Worm (Caenorhabditis elegans) whole organism, L2 larva: ENCODE results near the gene dohh-1.

Experiments used
- C34F6.9 ChIP-seq: fragments of 150-350 bp; optimal IDR thresholded peaks from 2 replicates; lab custom pipeline; 2014; ENCODE audit warnings: missing biosample characterization, missing genetic modification characterization
- F13H6.1 ChIP-seq: sonication (generic microtip); optimal IDR thresholded peaks from 2 replicates; lab custom pipeline; 2016; ENCODE audit warnings: missing genetic modification characterization, missing compliant biosample characterization
- R02D3.7 ChIP-seq: fragments of 150-350 bp; optimal IDR thresholded peaks from 2 replicates; lab custom pipeline; 2014; ENCODE audit warnings: missing biosample characterization, missing genetic modification characterization
- Y55F3AM.14 ChIP-seq: fragments of 200-800 bp; sonication (Bioruptor generic); optimal IDR thresholded peaks from 2 replicates; lab custom pipeline; 2018; ENCODE audit warnings: mild to moderate bottlenecking, missing genetic modification characterization, missing compliant biosample characterization
- ZK546.5 ChIP-seq: sonication (generic microtip); optimal IDR thresholded peaks from 2 replicates; lab custom pipeline; 2017; ENCODE audit warnings: missing biosample characterization, missing genetic modification characterization
- ama-1 ChIP-seq: fragments of 150-350 bp; optimal IDR thresholded peaks from 2 replicates; lab custom pipeline; 2018; ENCODE audit warnings: inconsistent platforms
- blmp-1 ChIP-seq: sonication (generic microtip); optimal IDR thresholded peaks from 2 replicates; lab custom pipeline; 2017; ENCODE audit warnings: missing genetic modification characterization, mild to moderate bottlenecking, missing compliant biosample characterization, antibody characterized with exemption, moderate library complexity; ENCODE audit not compliant: insufficient read depth
- ceh-16 ChIP-seq: fragments of 150-350 bp; optimal IDR thresholded peaks from 2 replicates; lab custom pipeline; 2014; ENCODE audit warnings: missing biosample characterization, missing genetic modification characterization
- crh-2 ChIP-seq: sonication (generic microtip); optimal IDR thresholded peaks from 2 replicates; lab custom pipeline; 2017; ENCODE audit warnings: missing biosample characterization, missing genetic modification characterization
- dmd-4 ChIP-seq: sonication (generic microtip); optimal IDR thresholded peaks from 2 replicates; lab custom pipeline; 2017; ENCODE audit warnings: missing biosample characterization, missing genetic modification characterization
- egl-27 ChIP-seq: sonication (generic microtip); optimal IDR thresholded peaks from 3 replicates; lab custom pipeline; 2017; ENCODE audit warnings: missing biosample characterization, missing genetic modification reagents, missing genetic modification characterization
- elt-1 ChIP-seq: fragments of 150-350 bp; optimal IDR thresholded peaks from 2 replicates; lab custom pipeline; 2014; ENCODE audit warnings: missing biosample characterization, missing genetic modification characterization
- elt-3 ChIP-seq: sonication (generic microtip); optimal IDR thresholded peaks from 2 replicates; lab custom pipeline; 2017; ENCODE audit warnings: missing biosample characterization, missing genetic modification characterization
- gmeb-1 ChIP-seq: fragments of 150-350 bp; optimal IDR thresholded peaks from 2 replicates; lab custom pipeline; 2014; ENCODE audit warnings: missing biosample characterization, missing genetic modification characterization
- lin-11 ChIP-seq: fragments of 150-350 bp; sonication (generic microtip); optimal IDR thresholded peaks from 2 replicates; lab custom pipeline; 2014; ENCODE audit warnings: missing biosample characterization, missing genetic modification characterization, inconsistent platforms, mixed read lengths
- lin-13 ChIP-seq: fragments of 150-350 bp; optimal IDR thresholded peaks from 2 replicates; lab custom pipeline; 2014; ENCODE audit warnings: missing biosample characterization, missing genetic modification reagents, missing genetic modification characterization
- lin-39 ChIP-seq: fragments of 150-350 bp; optimal IDR thresholded peaks from 2 replicates; lab custom pipeline; 2014; ENCODE audit warnings: missing biosample characterization, missing genetic modification reagents, missing genetic modification characterization
- lsy-2 ChIP-seq, 2 experiments: fragments of 150-350 bp in 1 of 2; sonication (generic microtip) in 1 of 2; optimal IDR thresholded peaks; 2 replicates each; lab custom pipeline; 2014 to 2017; ENCODE audit warnings: missing biosample characterization in 2 of 2, missing genetic modification characterization in 2 of 2
- mbf-1 ChIP-seq: sonication (generic microtip); optimal IDR thresholded peaks from 2 replicates; lab custom pipeline; 2017; ENCODE audit warnings: missing biosample characterization, missing genetic modification characterization
- mdl-1 ChIP-seq, 2 experiments: fragments of 150-350 bp in 1 of 2; sonication (generic microtip) in 1 of 2; optimal IDR thresholded peaks; 2 replicates each; lab custom pipeline; 2017; ENCODE audit warnings: missing biosample characterization in 2 of 2, missing genetic modification characterization in 2 of 2
- nhr-10 ChIP-seq: sonication (generic microtip); optimal IDR thresholded peaks from 2 replicates; lab custom pipeline; 2017; ENCODE audit warnings: missing biosample characterization, missing genetic modification characterization
- nhr-129 ChIP-seq: fragments of 150-350 bp; optimal IDR thresholded peaks from 2 replicates; lab custom pipeline; 2014; ENCODE audit warnings: missing biosample characterization, missing genetic modification characterization
- nhr-21 ChIP-seq: fragments of 150-350 bp; optimal IDR thresholded peaks from 2 replicates; lab custom pipeline; 2014; ENCODE audit warnings: missing biosample characterization, missing genetic modification characterization
- nhr-23 ChIP-seq: fragments of 150-350 bp; optimal IDR thresholded peaks from 2 replicates; lab custom pipeline; 2014; ENCODE audit warnings: missing biosample characterization, missing genetic modification reagents, missing genetic modification characterization
- nhr-237 ChIP-seq: fragments of 150-350 bp; optimal IDR thresholded peaks from 2 replicates; lab custom pipeline; 2014; ENCODE audit warnings: missing biosample characterization, missing genetic modification characterization
- nhr-6 ChIP-seq: fragments of 150-350 bp; optimal IDR thresholded peaks from 2 replicates; lab custom pipeline; 2014; ENCODE audit warnings: missing biosample characterization, missing genetic modification characterization
- peb-1 ChIP-seq: fragments of 150-350 bp; optimal IDR thresholded peaks from 2 replicates; lab custom pipeline; 2014; ENCODE audit warnings: missing biosample characterization, missing genetic modification characterization
- sem-4 ChIP-seq: fragments of 150-350 bp; optimal IDR thresholded peaks from 2 replicates; lab custom pipeline; 2014; ENCODE audit warnings: missing biosample characterization, missing genetic modification reagents, missing genetic modification characterization
- skn-1 ChIP-seq: sonication (generic microtip); optimal IDR thresholded peaks from 2 replicates; lab custom pipeline; 2017; ENCODE audit warnings: missing biosample characterization, missing genetic modification characterization
- sma-3 ChIP-seq: sonication (generic microtip); optimal IDR thresholded peaks from 2 replicates; lab custom pipeline; 2016; ENCODE audit warnings: missing genetic modification reagents, missing genetic modification characterization, missing compliant biosample characterization
- unc-55 ChIP-seq: fragments of 150-350 bp; sonication (generic microtip); optimal IDR thresholded peaks from 3 replicates; lab custom pipeline; 2014; ENCODE audit warnings: missing biosample characterization, missing genetic modification reagents, missing genetic modification characterization
- unc-62 ChIP-seq: fragments of 150-350 bp; optimal IDR thresholded peaks from 2 replicates; lab custom pipeline; 2014; ENCODE audit warnings: missing biosample characterization, missing genetic modification reagents, missing genetic modification characterization
- zag-1 ChIP-seq: fragments of 150-350 bp; optimal IDR thresholded peaks from 2 replicates; lab custom pipeline; 2014; ENCODE audit warnings: missing biosample characterization, missing genetic modification characterization
- ztf-1 ChIP-seq: fragments of 200-800 bp; sonication (Bioruptor generic); conservative IDR thresholded peaks from 2 replicates; pipeline ENCODE4 v1.3.6; 2022; ENCODE audit warnings: missing genetic modification characterization, missing compliant biosample characterization
- ztf-4 ChIP-seq: fragments of 150-350 bp; optimal IDR thresholded peaks from 2 replicates; lab custom pipeline; 2014; ENCODE audit warnings: missing biosample characterization, missing genetic modification characterization

Gene dohh-1

DNA sequence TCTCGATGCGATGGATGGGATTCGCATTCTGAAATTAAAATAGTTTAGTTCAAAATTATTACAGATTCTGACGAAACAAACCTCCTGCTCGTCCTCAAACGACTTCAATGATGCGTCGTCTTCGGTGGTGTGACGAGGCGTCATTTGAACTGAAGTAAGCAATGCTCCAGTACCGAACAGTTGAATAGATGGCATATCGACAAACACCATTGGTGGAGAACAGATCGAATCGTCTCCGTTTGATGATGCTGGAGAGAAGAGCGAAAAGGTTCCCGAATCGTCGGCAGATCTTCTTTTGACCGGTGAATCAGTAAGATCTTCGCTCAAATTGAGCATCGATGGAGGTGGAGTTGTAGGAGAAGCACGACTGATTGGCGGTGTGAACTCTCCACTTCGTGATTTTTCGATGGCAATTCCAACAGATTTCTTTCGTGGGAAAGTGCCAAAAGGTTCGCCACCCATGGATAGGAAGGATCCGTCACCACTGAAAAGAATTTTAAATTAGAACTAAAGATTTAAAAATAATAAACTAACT lies 35.3 kb upstream of the dohh-1 start:
- peak; percentile 33 for TF ChIP-seq nhr-129
- TF ChIP-seq ama-1 = no peak
- TF ChIP-seq nhr-237 (tag; lab: Kevin White, UChicago) = no peak
- no peak for TF ChIP-seq skn-1 (tag; lab: Kevin White, UChicago)
- peak; percentile 11 for TF ChIP-seq lin-11
- no peak for TF ChIP-seq unc-62

DNA sequence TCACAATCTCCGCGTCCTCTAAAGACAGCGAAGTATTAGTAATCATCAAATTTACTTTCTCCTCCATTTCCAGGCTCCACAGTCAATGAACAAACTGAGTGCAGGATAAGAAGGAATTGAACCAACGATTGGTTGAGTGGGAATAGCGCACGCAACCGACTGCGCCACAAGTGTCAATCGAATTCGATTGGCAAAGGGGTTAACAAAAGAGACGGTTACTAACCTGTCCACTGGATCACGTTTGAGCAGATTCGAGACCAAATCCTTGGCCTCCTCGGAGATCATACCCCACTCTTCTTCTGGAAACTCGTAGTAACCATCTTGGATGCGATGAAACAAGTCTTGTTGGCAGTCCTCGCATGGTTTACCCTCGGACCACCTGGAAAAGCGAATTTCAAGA lies 34.5 kb upstream of the dohh-1 start:
- TF ChIP-seq mbf-1 (tag; lab: Kevin White, UChicago) (no peak), mdl-1 (tag; optimal IDR thresholded peaks at IDR 0.05; lab: Kevin White, UChicago) (peak in 1 of 2 experiments; percentile 8), lsy-2 (tag; optimal IDR thresholded peaks at IDR 0.05; lab: Kevin White, UChicago) (no peak), sem-4 (tag; lab: Kevin White, UChicago) (no peak), egl-27 (tag; lab: Kevin White, UChicago) (no peak), ama-1 (peak; percentile 77), ztf-1 (GFP tag; lab: Robert Waterston, UW) (no peak), lin-13 (peak; percentile 17), Y55F3AM.14 (GFP tag; lab: Kevin White, UChicago) (no peak)

- TF ChIP-seq sma-3 (GFP tag; lab: Kevin White, UChicago) (peak; percentile 25), ztf-4 (tag; lab: Kevin White, UChicago) (peak; percentile 59), Y55F3AM.14 (GFP tag; lab: Kevin White, UChicago) (peak; percentile 20), nhr-129 (peak; percentile 22), lin-39 (tag; lab: Kevin White, UChicago) (no peak), nhr-21 (tag; lab: Kevin White, UChicago) (peak; percentile 7)
- TF ChIP-seq, all 48 proteins: peak for 5
These were observed 33.6 kb upstream of the dohh-1 start for ce11 chrII:10545924-10546783.

DNA sequence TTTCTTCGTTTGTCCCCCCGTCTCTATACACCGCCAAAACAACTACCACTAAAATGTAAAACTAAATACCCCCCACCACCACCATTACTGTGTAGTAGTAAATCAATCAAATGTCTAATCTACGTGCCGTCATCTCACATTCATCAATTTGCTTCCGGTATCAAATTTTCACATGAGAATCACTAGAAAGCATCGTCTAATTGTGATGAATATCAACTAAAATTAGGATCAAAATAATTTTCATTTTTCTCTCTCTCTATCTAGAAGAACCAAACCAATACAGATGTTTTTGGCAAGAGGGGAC lies 33.0 kb upstream of the dohh-1 start:
- TF ChIP-seq elt-3 (tag; lab: Kevin White, UChicago) = no peak
- no peak for TF ChIP-seq R02D3.7
- TF ChIP-seq ZK546.5 (tag; lab: Kevin White, UChicago) = no peak
- TF ChIP-seq peb-1 (tag; lab: Kevin White, UChicago) = no peak
- TF ChIP-seq gmeb-1 = no peak
- no peak for TF ChIP-seq lin-11
- TF ChIP-seq lsy-2 (tag; optimal IDR thresholded peaks at IDR 0.05; lab: Kevin White, UChicago) = peak in 1 of 2 experiments; percentile 43
- no peak for TF ChIP-seq crh-2 (tag; lab: Kevin White, UChicago)
- TF ChIP-seq blmp-1 (tag; lab: Kevin White, UChicago) = no peak
- no peak for TF ChIP-seq nhr-10
- TF ChIP-seq sem-4 (tag; lab: Kevin White, UChicago) = no peak
- no peak for TF ChIP-seq ceh-16
- peak; percentile 83 for TF ChIP-seq ama-1
- TF ChIP-seq C34F6.9 = peak; percentile 9
- TF ChIP-seq nhr-129 = no peak
- TF ChIP-seq elt-1 = no peak
- peak; percentile 19 for TF ChIP-seq unc-55 (GFP tag; lab: Kevin White, UChicago)
- TF ChIP-seq nhr-23 (tag; lab: Kevin White, UChicago) = no peak
- no peak for TF ChIP-seq F13H6.1 (tag; lab: Kevin White, UChicago)
- no peak for TF ChIP-seq skn-1 (tag; lab: Kevin White, UChicago)
- TF ChIP-seq dmd-4 (tag; lab: Kevin White, UChicago) = no peak
- no peak for TF ChIP-seq zag-1 (tag; lab: Kevin White, UChicago)
- TF ChIP-seq nhr-6 = no peak
- TF ChIP-seq lin-39 (tag; lab: Kevin White, UChicago) = no peak
- no peak for TF ChIP-seq ztf-1 (GFP tag; lab: Robert Waterston, UW)
- peak; percentile 48 for TF ChIP-seq ztf-4 (tag; lab: Kevin White, UChicago)
